Worm (Caenorhabditis elegans) whole organism, L3 larva: ENCODE data around the gene M18.6.

ENCODE experiments used
- elt-1 ChIP-seq: fragments of 150-350 bp; optimal IDR thresholded peaks from 2 replicates; lab custom pipeline; 2014; ENCODE audit warnings: missing biosample characterization, missing genetic modification characterization
- lin-15B ChIP-seq: fragments of 150-350 bp; optimal IDR thresholded peaks from 2 replicates; lab custom pipeline; 2014; ENCODE audit warnings: missing biosample characterization, missing genetic modification characterization
- unc-39 ChIP-seq: sonication (generic microtip); optimal IDR thresholded peaks from 4 replicates; lab custom pipeline; 2017; ENCODE audit warnings: missing biosample characterization, missing genetic modification characterization
- zag-1 ChIP-seq: fragments of 150-350 bp; optimal IDR thresholded peaks from 2 replicates; lab custom pipeline; 2014; ENCODE audit warnings: missing biosample characterization, missing genetic modification characterization

- TF ChIP-seq lin-15B (tag; lab: Kevin White, UChicago) (no peak), zag-1 (tag; lab: Kevin White, UChicago) (no peak), elt-1 (tag; lab: Kevin White, UChicago) (no peak), unc-39 (no peak)
Observed at ce11 chrIV:12114498-12114897, 6.6 kb upstream of the M18.6 start.
